Worm (Caenorhabditis elegans) whole organism, late embryonic: Measurements from ENCODE around the gene H38K22.7.

Source experiments
- F13H6.1 ChIP-seq: sonication (generic microtip); optimal IDR thresholded peaks from 2 replicates; lab custom pipeline; 2016; ENCODE audit warnings: missing genetic modification characterization, missing compliant biosample characterization
- Y22D7AL.16 ChIP-seq: sonication (generic microtip); optimal IDR thresholded peaks from 2 replicates; lab custom pipeline; 2016; ENCODE audit warnings: missing genetic modification characterization, missing compliant biosample characterization
- ahr-1 ChIP-seq: sonication (generic microtip); optimal IDR thresholded peaks from 2 replicates; lab custom pipeline; 2016; ENCODE audit warnings: missing genetic modification characterization, missing compliant biosample characterization
- ama-1 ChIP-seq: fragments of 150-350 bp; optimal IDR thresholded peaks from 2 replicates; lab custom pipeline; 2014
- ceh-14 ChIP-seq: sonication (generic microtip); optimal IDR thresholded peaks from 2 replicates; lab custom pipeline; 2016; ENCODE audit warnings: missing genotype, missing genetic modification characterization, missing compliant biosample characterization
- ceh-18 ChIP-seq: sonication (generic microtip); optimal IDR thresholded peaks from 2 replicates; lab custom pipeline; 2016; ENCODE audit warnings: missing genetic modification characterization, missing compliant biosample characterization
- ceh-19 ChIP-seq: fragments of 200-800 bp; sonication (Bioruptor generic); optimal IDR thresholded peaks from 2 replicates; lab custom pipeline; 2018; ENCODE audit warnings: mild to moderate bottlenecking, missing genetic modification characterization, missing compliant biosample characterization
- ceh-22 ChIP-seq: sonication (generic microtip); optimal IDR thresholded peaks from 2 replicates; lab custom pipeline; 2017; ENCODE audit warnings: missing biosample characterization, missing genetic modification characterization
- ceh-24 ChIP-seq: sonication (generic microtip); optimal IDR thresholded peaks from 2 replicates; lab custom pipeline; 2016; ENCODE audit warnings: mild to moderate bottlenecking, missing genetic modification characterization, missing compliant biosample characterization
- ceh-30 ChIP-seq: fragments of 150-350 bp; optimal IDR thresholded peaks from 2 replicates; lab custom pipeline; 2014; ENCODE audit warnings: missing biosample characterization, missing genetic modification characterization
- ceh-31 ChIP-seq: sonication (generic microtip); optimal IDR thresholded peaks from 2 replicates; lab custom pipeline; 2016; ENCODE audit warnings: missing genetic modification characterization, missing compliant biosample characterization
- ceh-34 ChIP-seq: sonication (generic microtip); optimal IDR thresholded peaks from 2 replicates; lab custom pipeline; 2016; ENCODE audit warnings: mild to moderate bottlenecking, missing genetic modification characterization, missing compliant biosample characterization
- dve-1 ChIP-seq: sonication (generic microtip); optimal IDR thresholded peaks from 2 replicates; lab custom pipeline; 2017; ENCODE audit warnings: antibody characterized with exemption, mild to moderate bottlenecking, missing genetic modification characterization, missing compliant biosample characterization
- elt-2 ChIP-seq: sonication (generic microtip); optimal IDR thresholded peaks from 2 replicates; lab custom pipeline; 2016; ENCODE audit warnings: missing genetic modification reagents, missing genetic modification characterization, missing compliant biosample characterization
- fax-1 ChIP-seq: sonication (generic microtip); optimal IDR thresholded peaks from 2 replicates; lab custom pipeline; 2016; ENCODE audit warnings: missing genotype, missing genetic modification characterization, missing compliant biosample characterization
- fkh-10 ChIP-seq: fragments of 150-350 bp; optimal IDR thresholded peaks from 2 replicates; lab custom pipeline; 2014; ENCODE audit warnings: missing biosample characterization, missing genetic modification reagents, missing genetic modification characterization
- gmeb-2 ChIP-seq: sonication (generic microtip); optimal IDR thresholded peaks from 2 replicates; lab custom pipeline; 2016; ENCODE audit warnings: missing genetic modification characterization, inconsistent platforms, missing compliant biosample characterization
- hlh-15 ChIP-seq: sonication (generic microtip); optimal IDR thresholded peaks from 2 replicates; lab custom pipeline; 2016; ENCODE audit warnings: missing genetic modification characterization, missing compliant biosample characterization
- hlh-30 ChIP-seq: sonication (generic microtip); optimal IDR thresholded peaks from 2 replicates; lab custom pipeline; 2017; ENCODE audit warnings: antibody characterized with exemption, missing genetic modification characterization, missing compliant biosample characterization; ENCODE audit not compliant: insufficient read depth
- hlh-6 ChIP-seq: sonication (generic microtip); optimal IDR thresholded peaks from 2 replicates; lab custom pipeline; 2016; ENCODE audit warnings: missing genotype, missing genetic modification characterization, missing compliant biosample characterization
- lim-6 ChIP-seq: sonication (generic microtip); optimal IDR thresholded peaks from 2 replicates; lab custom pipeline; 2016; ENCODE audit warnings: missing genetic modification characterization, missing compliant biosample characterization
- lin-11 ChIP-seq: fragments of 200-800 bp; sonication (Bioruptor generic); optimal IDR thresholded peaks from 2 replicates; lab custom pipeline; 2018; ENCODE audit warnings: mild to moderate bottlenecking, missing genetic modification characterization, missing compliant biosample characterization
- nfya-1 ChIP-seq: sonication (generic microtip); optimal IDR thresholded peaks from 2 replicates; lab custom pipeline; 2017; ENCODE audit warnings: missing genetic modification characterization, mild to moderate bottlenecking, missing compliant biosample characterization, antibody characterized with exemption, moderate library complexity
- npax-4 ChIP-seq: sonication (generic microtip); optimal IDR thresholded peaks from 2 replicates; lab custom pipeline; 2016; ENCODE audit warnings: missing genetic modification characterization, missing compliant biosample characterization
- odd-2 ChIP-seq: sonication (generic microtip); optimal IDR thresholded peaks from 2 replicates; lab custom pipeline; 2017; ENCODE audit warnings: antibody characterized with exemption, mild to moderate bottlenecking, missing genetic modification characterization, missing compliant biosample characterization
- pax-1 ChIP-seq: fragments of 150-350 bp; optimal IDR thresholded peaks from 2 replicates; lab custom pipeline; 2014; ENCODE audit warnings: missing biosample characterization, missing genetic modification characterization
- pha-4 ChIP-seq: fragments of 150-350 bp; optimal IDR thresholded peaks from 2 replicates; lab custom pipeline; 2018; ENCODE audit warnings: missing biosample characterization, missing genetic modification reagents, missing genetic modification characterization
- pqm-1 ChIP-seq: sonication (generic microtip); optimal IDR thresholded peaks from 2 replicates; lab custom pipeline; 2016; ENCODE audit warnings: missing genetic modification characterization, missing compliant biosample characterization
- pros-1 ChIP-seq: fragments of 150-350 bp; optimal IDR thresholded peaks from 2 replicates; lab custom pipeline; 2014; ENCODE audit warnings: missing biosample characterization, missing genetic modification reagents, missing genetic modification characterization
- sdc-2 ChIP-seq: sonication (generic microtip); optimal IDR thresholded peaks from 2 replicates; lab custom pipeline; 2016; ENCODE audit warnings: missing genotype, missing genetic modification characterization, missing compliant biosample characterization
- sox-4 ChIP-seq: sonication (generic microtip); optimal IDR thresholded peaks from 2 replicates; lab custom pipeline; 2017; ENCODE audit warnings: mild to moderate bottlenecking, missing genetic modification characterization, inconsistent platforms, missing compliant biosample characterization
- syd-9 ChIP-seq: sonication (generic microtip); optimal IDR thresholded peaks from 2 replicates; lab custom pipeline; 2016; ENCODE audit warnings: mild to moderate bottlenecking, missing genetic modification characterization, moderate library complexity, missing compliant biosample characterization
- tbx-2 ChIP-seq: sonication (generic microtip); optimal IDR thresholded peaks from 2 replicates; lab custom pipeline; 2016; ENCODE audit warnings: missing genetic modification characterization, missing compliant biosample characterization
- tbx-7 ChIP-seq: sonication (generic microtip); optimal IDR thresholded peaks from 2 replicates; lab custom pipeline; 2016; ENCODE audit warnings: missing genotype, missing genetic modification characterization, missing compliant biosample characterization
- unc-3 ChIP-seq, 2 experiments: fragments of 200-800 bp in 1 of 2; sonication (Bioruptor generic) in 1 of 2; sonication (generic microtip) in 1 of 2; conservative IDR thresholded peaks in 1 of 2; optimal IDR thresholded peaks in 1 of 2; 2 replicates each; pipeline versions ENCODE4 v1.3.6 to Lab custom; 2016 to 2022; ENCODE audit warnings: missing compliant biosample characterization in 2 of 2, missing genetic modification characterization in 2 of 2, missing genetic modification reagents in 1 of 2
- unc-42 ChIP-seq: sonication (generic microtip); optimal IDR thresholded peaks from 2 replicates; lab custom pipeline; 2016; ENCODE audit warnings: missing genotype, missing genetic modification characterization, missing compliant biosample characterization
- unc-86 ChIP-seq: sonication (generic microtip); optimal IDR thresholded peaks from 2 replicates; lab custom pipeline; 2016; ENCODE audit warnings: missing genetic modification characterization, missing compliant biosample characterization
- ztf-16 ChIP-seq: sonication (generic microtip); optimal IDR thresholded peaks from 2 replicates; lab custom pipeline; 2017; ENCODE audit warnings: missing genetic modification characterization, missing compliant biosample characterization

Gene H38K22.7

ce11 chrIII:4284732-4285165, 36.8 kb upstream of the H38K22.7 start:
- TF ChIP-seq ceh-31 (tag; lab: Kevin White, UChicago) (no peak), ceh-22 (no peak), elt-2 (tag; lab: Kevin White, UChicago) (peak; percentile 23), pha-4 (tag; lab: Kevin White, UChicago) (no peak), Y22D7AL.16 (tag; lab: Kevin White, UChicago) (no peak), ceh-24 (tag; lab: Kevin White, UChicago) (no peak), pqm-1 (tag; lab: Kevin White, UChicago) (peak; percentile 14), tbx-2 (tag; lab: Kevin White, UChicago) (peak; percentile 27), ceh-14 (tag; lab: Kevin White, UChicago) (no peak), hlh-30 (tag; lab: Kevin White, UChicago) (peak; percentile 79), ceh-18 (tag; lab: Kevin White, UChicago) (peak; percentile 48)

- no peak for TF ChIP-seq F13H6.1 (tag; lab: Kevin White, UChicago)
- no peak for TF ChIP-seq gmeb-2 (tag; lab: Kevin White, UChicago)
- TF ChIP-seq nfya-1 (tag; lab: Kevin White, UChicago): no peak
- no peak for TF ChIP-seq ahr-1 (tag; lab: Kevin White, UChicago)
- no peak for TF ChIP-seq ztf-16 (tag; lab: Kevin White, UChicago)
- no peak for TF ChIP-seq tbx-2 (tag; lab: Kevin White, UChicago)
- no peak for TF ChIP-seq tbx-7 (tag; lab: Kevin White, UChicago)
Observed at ce11 chrIII:4287379-4287778, 34.1 kb upstream of the H38K22.7 start, which contains the start of gene R10E4.3. Gene R10E4.3 (minus strand): TSS chrIII:4287479.

- TF ChIP-seq lin-11: no peak
- TF ChIP-seq ceh-22: no peak
- TF ChIP-seq fkh-10 (GFP tag; lab: Kevin White, UChicago): no peak
- no peak for TF ChIP-seq hlh-6 (tag; lab: Kevin White, UChicago)
- TF ChIP-seq gmeb-2 (tag; lab: Kevin White, UChicago): no peak
- no peak for TF ChIP-seq hlh-15 (tag; lab: Kevin White, UChicago)
- no peak for TF ChIP-seq ceh-34 (tag; lab: Kevin White, UChicago)
- TF ChIP-seq ceh-18 (tag; lab: Kevin White, UChicago): no peak
- TF ChIP-seq npax-4: no peak
- no peak for TF ChIP-seq sox-4 (tag; lab: Kevin White, UChicago)
- TF ChIP-seq fax-1 (tag; lab: Kevin White, UChicago): no peak
- no peak for TF ChIP-seq unc-3 (GFP tag; conservative IDR thresholded peaks at IDR 0.05; lab: Robert Waterston, UW)
- TF ChIP-seq unc-3 (tag; optimal IDR thresholded peaks at IDR 0.05; lab: Kevin White, UChicago): no peak
- no peak for TF ChIP-seq lim-6 (tag; lab: Kevin White, UChicago)
- TF ChIP-seq pax-1: no peak
- TF ChIP-seq Y22D7AL.16 (tag; lab: Kevin White, UChicago): no peak
- TF ChIP-seq pros-1 (tag; lab: Kevin White, UChicago): no peak
Observed at ce11 chrIII:4289952-4290351, 31.5 kb upstream of the H38K22.7 start.

DNA sequence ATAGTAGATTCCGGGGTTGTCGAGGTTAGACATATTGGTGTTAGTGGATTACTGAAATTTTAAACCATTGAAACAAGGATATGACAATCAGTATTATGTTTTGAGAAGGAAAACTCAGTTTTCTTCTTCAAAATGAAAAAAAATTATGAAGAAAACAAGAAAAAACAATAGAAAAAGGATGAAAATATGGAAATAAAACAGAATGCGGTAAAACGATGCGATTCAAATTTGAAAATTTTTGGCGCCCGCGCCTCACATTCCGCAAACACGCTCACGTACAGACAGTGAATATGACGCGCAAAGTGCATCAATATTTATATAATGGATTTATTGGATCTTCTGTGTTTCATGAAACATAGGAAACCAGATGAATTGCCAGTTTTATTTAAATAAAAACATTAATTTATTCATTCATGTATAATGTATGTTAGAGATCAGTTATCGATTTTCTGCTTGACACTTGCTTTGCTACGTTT, 30.2 kb upstream of the H38K22.7 start, which contains the start of gene mcm-5:
mcm-5 (minus strand) TSS at position 51 of the 476 bp plus-strand sequence.
- TF ChIP-seq sdc-2 (tag; lab: Kevin White, UChicago) (no peak), pha-4 (tag; lab: Kevin White, UChicago) (no peak), nfya-1 (tag; lab: Kevin White, UChicago) (peak; percentile 17), ama-1 (lab: Kevin White, UChicago) (no peak), dve-1 (tag; lab: Kevin White, UChicago) (no peak), odd-2 (tag; lab: Kevin White, UChicago) (no peak), ceh-19 (GFP tag; lab: Kevin White, UChicago) (no peak), unc-42 (tag; lab: Kevin White, UChicago) (peak; percentile 16), ceh-14 (tag; lab: Kevin White, UChicago) (no peak), unc-86 (tag; lab: Kevin White, UChicago) (no peak), syd-9 (tag; lab: Kevin White, UChicago) (no peak), ceh-30 (tag; lab: Kevin White, UChicago) (no peak)
